Worm (Caenorhabditis elegans): ENCODE data around the gene sre-47.

DNA sequence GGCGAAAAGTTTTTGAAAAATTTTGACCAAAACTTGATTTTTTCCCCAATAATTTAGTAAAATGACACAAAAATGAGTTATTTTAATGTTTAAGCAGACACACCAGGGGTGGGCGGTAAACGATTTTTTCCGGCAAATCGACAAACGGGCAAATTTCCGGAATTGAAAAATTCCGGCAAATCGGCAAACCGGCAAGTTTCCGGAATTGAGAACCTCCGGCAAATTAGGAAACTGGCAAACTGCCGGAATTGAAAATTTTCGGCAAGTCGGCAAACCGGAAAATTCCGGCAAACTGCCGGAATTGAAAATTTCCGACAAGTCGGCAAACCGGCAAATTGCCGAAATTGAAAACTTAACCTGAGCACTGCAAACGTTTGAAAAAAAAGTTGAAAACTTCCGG is 48.3 kb upstream of the sre-47 start:
- TF ChIP-seq zag-1 (tag; optimal IDR thresholded peaks at IDR 0.05) (no peak), unc-62 (GFP tag; optimal IDR thresholded peaks at IDR 0.05) (no peak)
